Fruit fly (Drosophila melanogaster): ENCODE data around the gene CG9953.

CG9953 gene

dm6 chr3L:6979387-6980249 lies 10.2 kb downstream of the CG9953 start, which contains the start of gene Galphai (continued):
- TF ChIP-seq CG10979 (tag; optimal IDR thresholded peaks at IDR 0.05) (peak; percentile 1), CG13296 (GFP tag; optimal IDR thresholded peaks at IDR 0.05) (peak; percentile 7), gce (GFP tag; IDR thresholded peaks at IDR 0.05) (no peak), grn (GFP tag; optimal IDR thresholded peaks at IDR 0.05) (peak; percentile 49), Mes4 (GFP tag; optimal IDR thresholded peaks at IDR 0.05) (peak; percentile 27), CG12236 (GFP tag; optimal IDR thresholded peaks at IDR 0.05) (no peak), fd102C (GFP tag; optimal IDR thresholded peaks at IDR 0.05) (no peak), exex (tag; optimal IDR thresholded peaks at IDR 0.05) (no peak), lola (GFP tag; optimal IDR thresholded peaks at IDR 0.05) (no peak), esg (GFP tag; conservative IDR thresholded peaks at IDR 0.05) (no peak), Ets97D (GFP tag; optimal IDR thresholded peaks at IDR 0.05) (peak; percentile 95), Side (GFP tag; optimal IDR thresholded peaks at IDR 0.05) (peak; percentile 53), CG17829 (tag; optimal IDR thresholded peaks at IDR 0.05) (peak; percentile 67), CG1024 (GFP tag; IDR thresholded peaks at IDR 0.05) (no peak), CG15011 (GFP tag; optimal IDR thresholded peaks at IDR 0.05) (no peak), yki (optimal IDR thresholded peaks at IDR 0.05) (peak; percentile 42), CG1529 (GFP tag; optimal IDR thresholded peaks at IDR 0.05) (no peak), chinmo (GFP tag; IDR thresholded peaks at IDR 0.05; ENCODE audit: partially characterized antibody) (peak; percentile 70; the same call in 2 of the 4 replicates), lmd (GFP tag; IDR thresholded peaks at IDR 0.05) (peak; percentile 30; the same call in 1 of the 2 replicates), CG15696 (tag; optimal IDR thresholded peaks at IDR 0.05) (no peak), sens-2 (GFP tag; IDR thresholded peaks at IDR 0.05) (no peak), dati (GFP tag; IDR thresholded peaks at IDR 0.05) (no peak), cg (GFP tag; optimal IDR thresholded peaks at IDR 0.05) (peak; percentile 88), insv (GFP tag; optimal IDR thresholded peaks at IDR 0.05) (peak in 1 of 2 experiments; percentile 59), CG7745 (tag; optimal IDR thresholded peaks at IDR 0.05) (peak; percentile 22), MBD-R2 (GFP tag; IDR thresholded peaks at IDR 0.05) (peak; percentile 63), rib (GFP tag; IDR thresholded peaks at IDR 0.05) (peak; percentile 49), CG17802 (tag; optimal IDR thresholded peaks at IDR 0.05) (no peak), HHEX (GFP tag; optimal IDR thresholded peaks at IDR 0.05) (no peak), E2f1 (GFP tag; IDR thresholded peaks at IDR 0.05) (0 out of 2 replicates have a peak, but pooled peaks have one; percentile 9), Lhr (GFP tag; optimal IDR thresholded peaks at IDR 0.05) (peak; percentile 100), CG10147 (GFP tag; optimal IDR thresholded peaks at IDR 0.05) (peak; percentile 23), en (GFP tag; optimal IDR thresholded peaks at IDR 0.05) (no peak), dmrt99B (tag; optimal IDR thresholded peaks at IDR 0.05) (no peak), bsh (GFP tag; optimal IDR thresholded peaks at IDR 0.05) (no peak), pum (GFP tag; optimal IDR thresholded peaks at IDR 0.05) (peak; percentile 37), CG14014 (GFP tag; IDR thresholded peaks at IDR 0.05) (no peak), Hr3 (GFP tag; optimal IDR thresholded peaks at IDR 0.05) (no peak), CG14441 (GFP tag; IDR thresholded peaks at IDR 0.05) (no peak), fu2 (GFP tag; optimal IDR thresholded peaks at IDR 0.05) (peak; percentile 19), Fer2 (tag; optimal IDR thresholded peaks at IDR 0.05) (no peak), hbn (GFP tag; IDR thresholded peaks at IDR 0.05; ENCODE audit: partially characterized antibody) (no peak), Taf1 (GFP tag; IDR thresholded peaks at IDR 0.05) (no peak), CG16815 (GFP tag; optimal IDR thresholded peaks at IDR 0.05) (no peak), dan (GFP tag; IDR thresholded peaks at IDR 0.05) (no peak), Oaz (GFP tag; IDR thresholded peaks at IDR 0.05) (no peak), aop (GFP tag; IDR thresholded peaks at IDR 0.05) (no peak), CG11695 (GFP tag; IDR thresholded peaks at IDR 0.05) (no peak), Drgx (GFP tag; IDR thresholded peaks at IDR 0.05) (no peak)

Data from whole organism, embryonic.